Worm (Caenorhabditis elegans) whole organism, midembryonic: Measurements from ENCODE around the gene F10B5.2.

Experiments used
- T22C8.4 ChIP-seq: fragments of 200-800 bp; sonication (Bioruptor generic); IDR thresholded peaks from 2 replicates; pipeline ENCODE4 v1.3.6; 2022; ENCODE audit warnings: missing genetic modification characterization, missing compliant biosample characterization
- cog-1 ChIP-seq: sonication (generic microtip); optimal IDR thresholded peaks from 2 replicates; lab custom pipeline; 2016; ENCODE audit warnings: missing genetic modification characterization, missing compliant biosample characterization
- flt-1 ChIP-seq: fragments of 200-800 bp; sonication (Bioruptor generic); IDR thresholded peaks from 2 replicates; pipeline ENCODE4 v1.3.6; 2022; ENCODE audit warnings: missing genetic modification characterization, missing compliant biosample characterization
- klf-2 ChIP-seq: fragments of 200-800 bp; sonication (Bioruptor generic); conservative IDR thresholded peaks from 2 replicates; pipeline ENCODE4 v1.3.6; 2022; ENCODE audit warnings: missing genetic modification reagents, missing genetic modification characterization, missing compliant biosample characterization
- med-1 ChIP-seq: sonication (generic microtip); optimal IDR thresholded peaks from 2 replicates; lab custom pipeline; 2017; ENCODE audit warnings: missing genetic modification characterization, mild to moderate bottlenecking, missing compliant biosample characterization, antibody characterized with exemption, missing genetic modification reagents; ENCODE audit not compliant: insufficient read depth
- ref-1 ChIP-seq: fragments of 200-800 bp; sonication (Bioruptor generic); conservative IDR thresholded peaks from 2 replicates; pipeline ENCODE4 v1.3.6; 2022; ENCODE audit warnings: missing genetic modification reagents, missing genetic modification characterization, missing compliant biosample characterization
- tab-1 ChIP-seq: fragments of 200-800 bp; sonication (Bioruptor generic); IDR thresholded peaks from 2 replicates; pipeline ENCODE4 v1.3.6; 2022; ENCODE audit warnings: missing genetic modification characterization, missing compliant biosample characterization
- ztf-23 ChIP-seq: fragments of 200-800 bp; sonication (Bioruptor generic); IDR thresholded peaks from 2 replicates; pipeline ENCODE4 v1.3.6; 2022; ENCODE audit warnings: missing genetic modification reagents, missing genetic modification characterization, missing compliant biosample characterization
- ztf-29 ChIP-seq: fragments of 200-800 bp; sonication (Bioruptor generic); IDR thresholded peaks from 2 replicates; pipeline ENCODE4 v1.3.6; 2022; ENCODE audit warnings: missing genetic modification reagents, missing genetic modification characterization, missing compliant biosample characterization

F10B5.2 gene

DNA sequence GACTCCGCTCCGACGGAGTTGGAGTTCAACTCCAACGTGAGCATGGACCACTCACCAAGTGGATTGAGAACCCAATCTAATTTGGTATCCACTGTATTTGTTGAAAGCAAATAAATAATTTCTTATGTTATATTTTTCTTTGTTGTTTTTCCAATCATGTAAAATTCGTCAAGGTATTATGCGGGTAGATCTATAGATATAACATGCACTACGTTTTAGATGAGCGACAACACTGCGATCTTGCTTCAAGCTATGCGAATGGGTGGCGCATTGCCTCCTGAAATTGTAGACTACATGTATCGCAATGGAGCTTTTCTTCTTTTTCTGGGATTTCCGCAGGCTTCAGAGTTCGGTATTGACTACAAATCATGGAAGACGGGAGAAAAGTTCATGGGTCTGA lies at the start of gene F10B5.2:
TSS of gene F10B5.2 (plus strand) at position 220 of the 400 bp plus-strand sequence.
- no peak for TF ChIP-seq ztf-23 (GFP tag; lab: Robert Waterston, UW)
- TF ChIP-seq klf-2 (GFP tag; lab: Robert Waterston, UW) = no peak
- TF ChIP-seq ref-1 (GFP tag; lab: Robert Waterston, UW) = no peak
- no peak for TF ChIP-seq ztf-29 (GFP tag; lab: Robert Waterston, UW)
- TF ChIP-seq med-1 (GFP tag; lab: Kevin White, UChicago) = no peak
- no peak for TF ChIP-seq flt-1
- TF ChIP-seq tab-1 = no peak
- no peak for TF ChIP-seq T22C8.4 (GFP tag; lab: Robert Waterston, UW)
- TF ChIP-seq cog-1 (tag; lab: Kevin White, UChicago) = no peak

- TF ChIP-seq flt-1 (no peak), ztf-29 (GFP tag; lab: Robert Waterston, UW) (no peak), klf-2 (GFP tag; lab: Robert Waterston, UW) (no peak), cog-1 (tag; lab: Kevin White, UChicago) (no peak), ref-1 (GFP tag; lab: Robert Waterston, UW) (no peak), tab-1 (no peak), med-1 (GFP tag; lab: Kevin White, UChicago) (no peak)
Measured at ce11 chrII:8099212-8099784, 45.3 kb upstream of the F10B5.2 start.

DNA sequence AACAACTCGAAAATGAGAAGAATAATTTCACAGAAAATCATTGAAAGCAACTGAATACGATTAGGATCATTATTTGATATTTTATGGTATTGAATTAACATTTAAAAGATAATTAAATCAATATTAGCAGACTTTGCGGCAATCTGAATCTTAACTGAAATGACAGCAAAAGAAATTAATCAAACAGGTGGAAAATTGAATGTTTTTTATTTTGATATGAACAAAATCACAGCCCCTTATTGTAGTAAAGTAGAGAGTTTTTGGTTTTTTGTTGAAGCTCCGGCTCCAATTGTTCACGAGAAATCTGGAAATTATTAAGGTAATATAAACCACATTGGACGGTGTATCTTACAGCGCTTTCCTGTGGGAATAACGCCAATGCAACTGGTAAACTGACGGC lies 42.5 kb upstream of the F10B5.2 start, which contains the start of gene sre-2:
TSS of gene sre-2 (minus strand) at position 101 of the 400 bp plus-strand sequence.
- TF ChIP-seq ref-1 (GFP tag; lab: Robert Waterston, UW) (no peak), cog-1 (tag; lab: Kevin White, UChicago) (no peak), med-1 (GFP tag; lab: Kevin White, UChicago) (no peak), T22C8.4 (GFP tag; lab: Robert Waterston, UW) (no peak)

- no peak for TF ChIP-seq ztf-23 (GFP tag; lab: Robert Waterston, UW)
- no peak for TF ChIP-seq ztf-29 (GFP tag; lab: Robert Waterston, UW)
- no peak for TF ChIP-seq ref-1 (GFP tag; lab: Robert Waterston, UW)
- TF ChIP-seq flt-1 = no peak
- no peak for TF ChIP-seq cog-1 (tag; lab: Kevin White, UChicago)
Measured at ce11 chrII:8104998-8105397, 39.6 kb upstream of the F10B5.2 start, which contains the start of gene sfxn-5. Gene sfxn-5 (minus strand): TSS chrII:8105052.

DNA sequence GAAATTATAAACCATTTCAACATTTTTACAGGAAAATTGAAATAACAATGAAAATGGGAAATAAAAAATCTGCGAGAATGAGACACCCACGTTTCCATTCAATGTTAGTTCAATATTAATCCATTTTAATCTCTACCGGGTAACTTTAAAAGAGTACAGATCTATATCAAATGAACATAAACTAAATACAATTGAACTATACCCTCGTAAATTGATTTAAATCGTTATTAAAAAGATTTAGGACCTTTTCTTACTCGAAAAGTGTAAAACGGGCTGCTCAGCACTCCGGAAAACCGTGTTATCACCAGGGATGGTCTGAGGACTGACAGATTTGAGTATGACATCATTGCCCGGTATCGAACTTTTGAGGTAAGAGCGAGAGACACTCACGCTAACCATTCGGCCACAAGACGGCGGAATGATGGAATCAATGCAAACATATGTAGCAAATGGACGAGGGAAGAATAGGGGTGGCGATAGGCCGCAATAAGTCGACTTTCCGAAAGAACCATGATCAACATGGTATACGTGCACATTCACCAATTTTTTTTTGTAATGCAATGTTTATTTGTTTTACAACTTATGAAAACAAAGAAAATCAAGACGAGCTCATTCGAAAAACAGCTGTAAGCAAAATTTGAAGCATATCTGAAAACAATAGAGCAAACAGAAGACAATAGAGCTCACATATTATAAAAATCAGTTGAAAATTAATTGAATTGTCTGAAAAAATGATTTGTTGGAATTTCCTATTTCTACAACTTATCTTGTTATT lies 37.5 kb upstream of the F10B5.2 start, which contains the start of the genes chst-1 and C41C4.9:
TSS of gene chst-1 (minus strand) at position 51 of the 775 bp plus-strand sequence.
TSS of gene C41C4.9 (plus strand) at position 725 of the 775 bp plus-strand sequence.
- TF ChIP-seq ztf-29 (GFP tag; lab: Robert Waterston, UW) (peak; percentile 92), T22C8.4 (GFP tag; lab: Robert Waterston, UW) (peak; percentile 94), cog-1 (tag; lab: Kevin White, UChicago) (peak; percentile 82), flt-1 (peak; percentile 97), tab-1 (peak; percentile 97), ref-1 (GFP tag; lab: Robert Waterston, UW) (peak; percentile 89), ztf-23 (GFP tag; lab: Robert Waterston, UW) (peak; percentile 94), klf-2 (GFP tag; lab: Robert Waterston, UW) (no peak; the same call in 1 of the 2 replicates), med-1 (GFP tag; lab: Kevin White, UChicago) (peak; percentile 87)

DNA sequence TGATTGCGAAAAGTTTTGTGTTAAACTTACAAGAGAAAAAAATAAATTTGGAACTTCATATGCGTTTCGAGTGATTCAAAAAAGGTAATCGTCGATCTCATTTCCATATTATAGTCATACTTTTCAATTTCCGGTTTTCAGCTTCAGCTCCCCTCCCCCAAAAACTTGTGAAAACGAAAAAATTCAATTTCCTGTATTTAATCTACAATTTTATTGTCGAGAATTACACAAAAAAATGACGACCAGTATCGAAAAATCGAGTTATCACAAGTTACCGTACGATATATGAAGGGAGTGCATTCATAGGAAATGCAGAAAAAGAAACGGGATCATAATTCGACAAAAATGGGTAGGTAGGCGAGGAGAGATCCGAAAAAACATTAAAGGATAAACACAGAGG lies 32.5 kb upstream of the F10B5.2 start, which contains the start of gene lron-4:
TSS of gene lron-4 (minus strand) at position 101 of the 400 bp plus-strand sequence.
- TF ChIP-seq cog-1 (tag; lab: Kevin White, UChicago) (no peak), tab-1 (no peak)

DNA sequence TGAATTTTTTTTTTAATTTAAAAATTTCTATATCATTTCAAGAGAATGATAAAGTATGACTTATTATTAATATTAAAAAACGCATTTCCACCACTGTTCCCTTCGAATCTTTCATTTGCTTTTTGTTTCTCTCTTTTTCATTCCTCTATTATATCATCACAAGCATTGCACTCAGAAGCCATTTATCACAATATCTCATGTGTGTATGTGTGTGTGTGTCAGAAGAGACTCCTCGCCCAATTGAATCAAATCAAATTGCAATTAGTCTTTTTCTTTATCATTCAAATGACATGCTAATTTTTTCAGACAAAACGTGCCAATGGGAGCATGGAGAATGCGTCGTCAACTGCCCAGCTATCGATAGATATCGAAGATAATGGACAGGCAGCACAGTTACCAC lies 28.4 kb upstream of the F10B5.2 start, which contains the start of gene unc-105:
TSS of gene unc-105 (plus strand) at position 301 of the 400 bp plus-strand sequence.
- TF ChIP-seq cog-1 (tag; lab: Kevin White, UChicago) = no peak
- TF ChIP-seq med-1 (GFP tag; lab: Kevin White, UChicago) = no peak
- TF ChIP-seq flt-1 = no peak
- TF ChIP-seq ztf-29 (GFP tag; lab: Robert Waterston, UW) = no peak
- no peak for TF ChIP-seq ref-1 (GFP tag; lab: Robert Waterston, UW)
- no peak for TF ChIP-seq klf-2 (GFP tag; lab: Robert Waterston, UW)
- TF ChIP-seq tab-1 = no peak
- TF ChIP-seq ztf-23 (GFP tag; lab: Robert Waterston, UW) = no peak
- TF ChIP-seq T22C8.4 (GFP tag; lab: Robert Waterston, UW) = no peak

ce11 chrII:8117426-8117825 lies 27.1 kb upstream of the F10B5.2 start:
- TF ChIP-seq tab-1 (no peak), flt-1 (no peak), ref-1 (GFP tag; lab: Robert Waterston, UW) (no peak), ztf-29 (GFP tag; lab: Robert Waterston, UW) (no peak), med-1 (GFP tag; lab: Kevin White, UChicago) (no peak), T22C8.4 (GFP tag; lab: Robert Waterston, UW) (no peak), klf-2 (GFP tag; lab: Robert Waterston, UW) (no peak), cog-1 (tag; lab: Kevin White, UChicago) (no peak), ztf-23 (GFP tag; lab: Robert Waterston, UW) (no peak)

DNA sequence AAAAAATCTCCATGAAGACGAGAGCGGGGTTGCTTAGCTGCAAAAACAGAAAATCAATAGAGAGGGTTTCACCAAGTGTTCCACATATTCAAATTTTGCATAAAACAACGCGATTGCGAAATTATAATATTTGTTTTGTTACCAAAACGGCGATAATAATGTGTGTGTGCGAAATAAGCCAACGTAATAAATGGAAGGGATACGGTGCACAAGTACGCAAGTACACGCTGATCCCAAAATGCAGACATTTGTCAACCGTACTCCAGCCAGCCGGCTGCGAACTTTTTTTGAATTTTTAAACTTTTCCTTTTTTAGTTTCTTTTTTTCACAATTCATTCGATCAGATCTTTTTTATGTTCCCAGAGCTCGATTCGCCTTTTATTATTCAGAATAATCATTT lies 19.7 kb upstream of the F10B5.2 start, which contains the start of gene ire-1:
TSS of gene ire-1 (minus strand) at position 44 of the 400 bp plus-strand sequence.
- TF ChIP-seq tab-1 (no peak), ztf-23 (GFP tag; lab: Robert Waterston, UW) (no peak), med-1 (GFP tag; lab: Kevin White, UChicago) (no peak), ref-1 (GFP tag; lab: Robert Waterston, UW) (no peak), cog-1 (tag; lab: Kevin White, UChicago) (no peak), flt-1 (no peak), ztf-29 (GFP tag; lab: Robert Waterston, UW) (no peak), klf-2 (GFP tag; lab: Robert Waterston, UW) (no peak), T22C8.4 (GFP tag; lab: Robert Waterston, UW) (no peak)
